Worm (Caenorhabditis elegans) whole organism, late embryonic: ENCODE results near the gene nog-1.

Experiments used
- C38D4.7 ChIP-seq: fragments of 200-800 bp; sonication (Bioruptor generic); optimal IDR thresholded peaks from 2 replicates; lab custom pipeline; 2018; ENCODE audit warnings: mild to moderate bottlenecking, missing genetic modification characterization, moderate library complexity, missing compliant biosample characterization
- F13H6.1 ChIP-seq: sonication (generic microtip); optimal IDR thresholded peaks from 2 replicates; lab custom pipeline; 2016; ENCODE audit warnings: missing genetic modification characterization, missing compliant biosample characterization
- K02D7.2 ChIP-seq: sonication (generic microtip); optimal IDR thresholded peaks from 2 replicates; lab custom pipeline; 2017; ENCODE audit warnings: mild to moderate bottlenecking, missing genetic modification characterization, missing compliant biosample characterization
- K09A11.1 ChIP-seq: sonication (generic microtip); optimal IDR thresholded peaks from 2 replicates; lab custom pipeline; 2017; ENCODE audit warnings: antibody characterized with exemption, mild to moderate bottlenecking, missing genetic modification characterization, missing compliant biosample characterization; ENCODE audit not compliant: insufficient read depth
- T23F11.4 ChIP-seq: fragments of 200-800 bp; sonication (Bioruptor generic); optimal IDR thresholded peaks from 2 replicates; lab custom pipeline; 2018; ENCODE audit warnings: mild to moderate bottlenecking, missing genetic modification characterization, missing compliant biosample characterization
- Y22D7AL.16 ChIP-seq: sonication (generic microtip); optimal IDR thresholded peaks from 2 replicates; lab custom pipeline; 2016; ENCODE audit warnings: missing genetic modification characterization, missing compliant biosample characterization
- ahr-1 ChIP-seq: sonication (generic microtip); optimal IDR thresholded peaks from 2 replicates; lab custom pipeline; 2016; ENCODE audit warnings: missing genetic modification characterization, missing compliant biosample characterization
- ama-1 ChIP-seq: fragments of 150-350 bp; optimal IDR thresholded peaks from 2 replicates; lab custom pipeline; 2014
- ceh-14 ChIP-seq: sonication (generic microtip); optimal IDR thresholded peaks from 2 replicates; lab custom pipeline; 2016; ENCODE audit warnings: missing genotype, missing genetic modification characterization, missing compliant biosample characterization
- ceh-2 ChIP-seq: sonication (generic microtip); optimal IDR thresholded peaks from 2 replicates; lab custom pipeline; 2016; ENCODE audit warnings: missing genotype, missing genetic modification characterization, missing compliant biosample characterization
- ceh-22 ChIP-seq: sonication (generic microtip); optimal IDR thresholded peaks from 2 replicates; lab custom pipeline; 2017; ENCODE audit warnings: missing biosample characterization, missing genetic modification characterization
- ceh-24 ChIP-seq: sonication (generic microtip); optimal IDR thresholded peaks from 2 replicates; lab custom pipeline; 2016; ENCODE audit warnings: mild to moderate bottlenecking, missing genetic modification characterization, missing compliant biosample characterization
- ceh-31 ChIP-seq: sonication (generic microtip); optimal IDR thresholded peaks from 2 replicates; lab custom pipeline; 2016; ENCODE audit warnings: missing genetic modification characterization, missing compliant biosample characterization
- ceh-34 ChIP-seq: sonication (generic microtip); optimal IDR thresholded peaks from 2 replicates; lab custom pipeline; 2016; ENCODE audit warnings: mild to moderate bottlenecking, missing genetic modification characterization, missing compliant biosample characterization
- ceh-48 ChIP-seq: sonication (generic microtip); optimal IDR thresholded peaks from 2 replicates; lab custom pipeline; 2016; ENCODE audit warnings: missing genetic modification characterization, inconsistent platforms, missing compliant biosample characterization
- ceh-6 ChIP-seq: fragments of 200-800 bp; sonication (Bioruptor generic); optimal IDR thresholded peaks from 2 replicates; lab custom pipeline; 2018; ENCODE audit warnings: mild to moderate bottlenecking, missing genetic modification characterization, missing compliant biosample characterization
- ceh-9 ChIP-seq: sonication (generic microtip); optimal IDR thresholded peaks from 2 replicates; lab custom pipeline; 2016; ENCODE audit warnings: mild to moderate bottlenecking, missing genetic modification characterization, inconsistent platforms, missing compliant biosample characterization
- che-1 ChIP-seq: sonication (generic microtip); optimal IDR thresholded peaks from 2 replicates; lab custom pipeline; 2016; ENCODE audit warnings: mild to moderate bottlenecking, missing genetic modification characterization, missing compliant biosample characterization
- dmd-4 ChIP-seq: sonication (generic microtip); optimal IDR thresholded peaks from 2 replicates; lab custom pipeline; 2016; ENCODE audit warnings: borderline replicate concordance, missing genetic modification characterization, missing compliant biosample characterization
- dve-1 ChIP-seq: sonication (generic microtip); optimal IDR thresholded peaks from 2 replicates; lab custom pipeline; 2017; ENCODE audit warnings: antibody characterized with exemption, mild to moderate bottlenecking, missing genetic modification characterization, missing compliant biosample characterization
- elt-2 ChIP-seq: sonication (generic microtip); optimal IDR thresholded peaks from 2 replicates; lab custom pipeline; 2016; ENCODE audit warnings: missing genetic modification reagents, missing genetic modification characterization, missing compliant biosample characterization
- ets-4 ChIP-seq: sonication (generic microtip); optimal IDR thresholded peaks from 2 replicates; lab custom pipeline; 2016; ENCODE audit warnings: missing genetic modification characterization, missing compliant biosample characterization
- eyg-1 ChIP-seq: sonication (generic microtip); optimal IDR thresholded peaks from 2 replicates; lab custom pipeline; 2016; ENCODE audit warnings: missing genotype, missing genetic modification characterization, missing compliant biosample characterization
- gmeb-2 ChIP-seq: sonication (generic microtip); optimal IDR thresholded peaks from 2 replicates; lab custom pipeline; 2016; ENCODE audit warnings: missing genetic modification characterization, inconsistent platforms, missing compliant biosample characterization
- hlh-15 ChIP-seq: sonication (generic microtip); optimal IDR thresholded peaks from 2 replicates; lab custom pipeline; 2016; ENCODE audit warnings: missing genetic modification characterization, missing compliant biosample characterization
- hlh-30 ChIP-seq: sonication (generic microtip); optimal IDR thresholded peaks from 2 replicates; lab custom pipeline; 2017; ENCODE audit warnings: antibody characterized with exemption, missing genetic modification characterization, missing compliant biosample characterization; ENCODE audit not compliant: insufficient read depth
- hlh-8 ChIP-seq: sonication (generic microtip); optimal IDR thresholded peaks from 2 replicates; lab custom pipeline; 2016; ENCODE audit warnings: missing genotype, missing genetic modification characterization, missing compliant biosample characterization
- nfya-1 ChIP-seq: sonication (generic microtip); optimal IDR thresholded peaks from 2 replicates; lab custom pipeline; 2017; ENCODE audit warnings: missing genetic modification characterization, mild to moderate bottlenecking, missing compliant biosample characterization, antibody characterized with exemption, moderate library complexity
- nhr-232 ChIP-seq: sonication (generic microtip); optimal IDR thresholded peaks from 2 replicates; lab custom pipeline; 2016; ENCODE audit warnings: missing genetic modification characterization, missing compliant biosample characterization
- npax-4 ChIP-seq: sonication (generic microtip); optimal IDR thresholded peaks from 2 replicates; lab custom pipeline; 2016; ENCODE audit warnings: missing genetic modification characterization, missing compliant biosample characterization
- pat-9 ChIP-seq: fragments of 200-800 bp; sonication (Bioruptor generic); optimal IDR thresholded peaks from 2 replicates; lab custom pipeline; 2018; ENCODE audit warnings: mild to moderate bottlenecking, missing genetic modification characterization, moderate library complexity, missing compliant biosample characterization
- pax-1 ChIP-seq: fragments of 150-350 bp; optimal IDR thresholded peaks from 2 replicates; lab custom pipeline; 2014; ENCODE audit warnings: missing biosample characterization, missing genetic modification characterization
- pha-4 ChIP-seq: fragments of 150-350 bp; optimal IDR thresholded peaks from 2 replicates; lab custom pipeline; 2018; ENCODE audit warnings: missing biosample characterization, missing genetic modification reagents, missing genetic modification characterization
- pros-1 ChIP-seq: fragments of 150-350 bp; optimal IDR thresholded peaks from 2 replicates; lab custom pipeline; 2014; ENCODE audit warnings: missing biosample characterization, missing genetic modification reagents, missing genetic modification characterization
- ref-2 ChIP-seq: sonication (generic microtip); optimal IDR thresholded peaks from 2 replicates; lab custom pipeline; 2016; ENCODE audit warnings: missing genetic modification characterization, missing compliant biosample characterization
- rnt-1 ChIP-seq: sonication (generic microtip); optimal IDR thresholded peaks from 2 replicates; lab custom pipeline; 2016; ENCODE audit warnings: missing genetic modification characterization, missing compliant biosample characterization
- sox-4 ChIP-seq: sonication (generic microtip); optimal IDR thresholded peaks from 2 replicates; lab custom pipeline; 2017; ENCODE audit warnings: mild to moderate bottlenecking, missing genetic modification characterization, inconsistent platforms, missing compliant biosample characterization
- syd-9 ChIP-seq: sonication (generic microtip); optimal IDR thresholded peaks from 2 replicates; lab custom pipeline; 2016; ENCODE audit warnings: mild to moderate bottlenecking, missing genetic modification characterization, moderate library complexity, missing compliant biosample characterization
- tbx-2 ChIP-seq: sonication (generic microtip); optimal IDR thresholded peaks from 2 replicates; lab custom pipeline; 2016; ENCODE audit warnings: missing genetic modification characterization, missing compliant biosample characterization
- tbx-7 ChIP-seq: sonication (generic microtip); optimal IDR thresholded peaks from 2 replicates; lab custom pipeline; 2016; ENCODE audit warnings: missing genotype, missing genetic modification characterization, missing compliant biosample characterization
- ttx-3 ChIP-seq: sonication (generic microtip); optimal IDR thresholded peaks from 2 replicates; lab custom pipeline; 2016; ENCODE audit warnings: missing genetic modification reagents, missing genetic modification characterization, missing compliant biosample characterization
- unc-3 ChIP-seq, 2 experiments: fragments of 200-800 bp in 1 of 2; sonication (Bioruptor generic) in 1 of 2; sonication (generic microtip) in 1 of 2; conservative IDR thresholded peaks in 1 of 2; optimal IDR thresholded peaks in 1 of 2; 2 replicates each; pipeline versions ENCODE4 v1.3.6 to Lab custom; 2016 to 2022; ENCODE audit warnings: missing compliant biosample characterization in 2 of 2, missing genetic modification characterization in 2 of 2, missing genetic modification reagents in 1 of 2
- unc-42 ChIP-seq: sonication (generic microtip); optimal IDR thresholded peaks from 2 replicates; lab custom pipeline; 2016; ENCODE audit warnings: missing genotype, missing genetic modification characterization, missing compliant biosample characterization
- unc-55 ChIP-seq: sonication (generic microtip); optimal IDR thresholded peaks from 2 replicates; lab custom pipeline; 2017; ENCODE audit warnings: missing biosample characterization, missing genetic modification reagents, missing genetic modification characterization
- unc-86 ChIP-seq: sonication (generic microtip); optimal IDR thresholded peaks from 2 replicates; lab custom pipeline; 2016; ENCODE audit warnings: missing genetic modification characterization, missing compliant biosample characterization

The nog-1 gene

ce11 chrIV:443622-444021 lies 49.9 kb downstream of the nog-1 start, which contains the start of gene mrpl-55 (continued):
- TF ChIP-seq dmd-4 (no peak), ahr-1 (tag; lab: Kevin White, UChicago) (no peak), hlh-8 (tag; lab: Kevin White, UChicago) (no peak), ceh-2 (peak; percentile 28), npax-4 (tag; lab: Kevin White, UChicago) (no peak), che-1 (tag; lab: Kevin White, UChicago) (peak; percentile 14), sox-4 (tag; lab: Kevin White, UChicago) (no peak), unc-3 (GFP tag; conservative IDR thresholded peaks at IDR 0.05; lab: Robert Waterston, UW) (no peak), unc-3 (tag; optimal IDR thresholded peaks at IDR 0.05; lab: Kevin White, UChicago) (no peak), tbx-2 (peak; percentile 68), dve-1 (tag; lab: Kevin White, UChicago) (peak; percentile 58), gmeb-2 (tag; lab: Kevin White, UChicago) (no peak), tbx-7 (tag; lab: Kevin White, UChicago) (no peak), Y22D7AL.16 (tag; lab: Kevin White, UChicago) (no peak), unc-86 (tag; lab: Kevin White, UChicago) (peak; percentile 42), ceh-31 (tag; lab: Kevin White, UChicago) (peak; percentile 71), unc-55 (GFP tag; lab: Kevin White, UChicago) (peak; percentile 32), pat-9 (no peak), K02D7.2 (tag; lab: Kevin White, UChicago) (no peak), pax-1 (tag; lab: Kevin White, UChicago) (peak; percentile 31), ceh-14 (tag; lab: Kevin White, UChicago) (peak; percentile 23), pros-1 (tag; lab: Kevin White, UChicago) (no peak), ets-4 (peak; percentile 17), nfya-1 (peak; percentile 49), ceh-22 (tag; lab: Kevin White, UChicago) (no peak), pha-4 (tag; lab: Kevin White, UChicago) (no peak), ceh-24 (tag; lab: Kevin White, UChicago) (no peak), ref-2 (tag; lab: Kevin White, UChicago) (peak; percentile 31), nhr-232 (tag; lab: Kevin White, UChicago) (no peak), hlh-30 (no peak), ceh-6 (GFP tag; lab: Kevin White, UChicago) (no peak), T23F11.4 (GFP tag; lab: Kevin White, UChicago) (no peak), ama-1 (lab: Kevin White, UChicago) (no peak), F13H6.1 (tag; lab: Kevin White, UChicago) (no peak), C38D4.7 (GFP tag; lab: Kevin White, UChicago) (no peak), elt-2 (tag; lab: Kevin White, UChicago) (peak; percentile 54), ceh-9 (tag; lab: Kevin White, UChicago) (no peak), ttx-3 (no peak), ceh-34 (tag; lab: Kevin White, UChicago) (no peak), unc-42 (tag; lab: Kevin White, UChicago) (peak; percentile 71), ceh-48 (tag; lab: Kevin White, UChicago) (peak; percentile 75), eyg-1 (no peak), syd-9 (no peak), rnt-1 (tag; lab: Kevin White, UChicago) (no peak), K09A11.1 (tag; lab: Kevin White, UChicago) (no peak), hlh-15 (tag; lab: Kevin White, UChicago) (no peak)
- TF ChIP-seq, all 69 proteins: peak for 16
